Fruit fly (Drosophila melanogaster): ENCODE measurements around the gene Osi23.

Osi23 gene

DNA sequence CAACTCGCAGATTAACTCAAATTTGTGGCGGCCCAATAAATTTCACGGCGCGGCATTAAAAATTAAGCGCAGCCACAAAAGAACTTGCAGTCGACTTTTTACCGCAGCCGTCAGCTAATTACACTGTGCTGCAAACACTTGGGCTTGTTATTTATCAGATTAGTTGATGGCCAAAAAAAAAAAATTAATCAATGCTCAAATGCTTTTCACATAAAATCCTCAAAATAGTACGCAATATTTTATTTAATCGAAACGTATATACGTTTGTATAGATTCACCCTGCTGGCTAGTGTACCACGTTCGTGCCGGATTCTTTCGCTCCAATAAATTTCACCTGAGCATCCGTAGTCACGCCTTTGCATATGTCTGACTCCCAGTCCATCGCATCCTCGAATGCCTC, 31.1 kb downstream of the Osi23 start (continued):
- peak; percentile 31 for TF ChIP-seq bcd (GFP tag; optimal IDR thresholded peaks at IDR 0.05)
- no peak for TF ChIP-seq Tbp (GFP tag; optimal IDR thresholded peaks at IDR 0.05)
- TF ChIP-seq Atf3 (GFP tag; optimal IDR thresholded peaks at IDR 0.05): peak; percentile 37
- no peak for TF ChIP-seq gfzf (GFP tag; optimal IDR thresholded peaks at IDR 0.05)
- peak; percentile 76; the same call in 2 of the 3 replicates for TF ChIP-seq gce (GFP tag; IDR thresholded peaks at IDR 0.05)
- peak; percentile 56; the same call in 1 of the 3 replicates for TF ChIP-seq so (GFP tag; IDR thresholded peaks at IDR 0.05)
- TF ChIP-seq Mes4 (GFP tag; optimal IDR thresholded peaks at IDR 0.05): peak; percentile 32
- TF ChIP-seq chm (GFP tag; IDR thresholded peaks at IDR 0.05): 0 out of 2 replicates have a peak, but pooled peaks have one; percentile 32
- TF ChIP-seq CG17385 (GFP tag; optimal IDR thresholded peaks at IDR 0.05): peak; percentile 31
- no peak for TF ChIP-seq jumu (GFP tag; optimal IDR thresholded peaks at IDR 0.05)
- TF ChIP-seq Dbx (GFP tag; IDR thresholded peaks at IDR 0.05): no peak
- no peak for TF ChIP-seq CG11560 (tag; IDR thresholded peaks at IDR 0.05)
- TF ChIP-seq lbe (GFP tag; optimal IDR thresholded peaks at IDR 0.05): no peak
- peak; percentile 27 for TF ChIP-seq cwo (GFP tag; optimal IDR thresholded peaks at IDR 0.05)
- no peak for TF ChIP-seq CG5953 (GFP tag; IDR thresholded peaks at IDR 0.05)
- TF ChIP-seq NC2β (GFP tag; optimal IDR thresholded peaks at IDR 0.05): no peak
- TF ChIP-seq esg (GFP tag; conservative IDR thresholded peaks at IDR 0.05): peak; percentile 59
- TF ChIP-seq CG10366 (GFP tag; IDR thresholded peaks at IDR 0.05): peak; percentile 70
- no peak for TF ChIP-seq HmgZ (tag; optimal IDR thresholded peaks at IDR 0.05)
- TF ChIP-seq scrt (GFP tag; optimal IDR thresholded peaks at IDR 0.05): peak; percentile 20
- TF ChIP-seq CG17802 (tag; optimal IDR thresholded peaks at IDR 0.05): no peak
- peak; percentile 39; the same call in 1 of the 2 replicates for TF ChIP-seq CG17612 (GFP tag; IDR thresholded peaks at IDR 0.05)
- peak; percentile 55; the same call in 1 of the 3 replicates for TF ChIP-seq CG34422 (GFP tag; IDR thresholded peaks at IDR 0.05)
- TF ChIP-seq h (optimal IDR thresholded peaks at IDR 0.05): no peak
- TF ChIP-seq Lim3 (GFP tag; IDR thresholded peaks at IDR 0.05): no peak
- TF ChIP-seq CG3847 (GFP tag; IDR thresholded peaks at IDR 0.05): no peak
- peak; percentile 17 for TF ChIP-seq eyg (GFP tag; optimal IDR thresholded peaks at IDR 0.05)
- TF ChIP-seq nerfin-1 (tag; optimal IDR thresholded peaks at IDR 0.05): peak; percentile 36
- no peak for TF ChIP-seq CG18011 (GFP tag; optimal IDR thresholded peaks at IDR 0.05)
- peak; percentile 54 for TF ChIP-seq CG30403 (GFP tag; optimal IDR thresholded peaks at IDR 0.05)
- TF ChIP-seq yki (optimal IDR thresholded peaks at IDR 0.05): no peak
- TF ChIP-seq Fer1 (GFP tag; optimal IDR thresholded peaks at IDR 0.05): peak; percentile 30
- TF ChIP-seq CG15514 (GFP tag; optimal IDR thresholded peaks at IDR 0.05): peak; percentile 14
- TF ChIP-seq Atf-2 (GFP tag; optimal IDR thresholded peaks at IDR 0.05): peak; percentile 44
- TF ChIP-seq otp (GFP tag; IDR thresholded peaks at IDR 0.05): peak; percentile 71; the same call in 2 of the 3 replicates
- peak; percentile 73 for TF ChIP-seq Sox102F (GFP tag; optimal IDR thresholded peaks at IDR 0.05)
- TF ChIP-seq ATbp (GFP tag; optimal IDR thresholded peaks at IDR 0.05): peak; percentile 49
- TF ChIP-seq ap (GFP tag; IDR thresholded peaks at IDR 0.05): peak; percentile 63
- TF ChIP-seq slbo (GFP tag; IDR thresholded peaks at IDR 0.05): no peak; the same call in 1 of the 2 replicates
- TF ChIP-seq CG13424 (tag; optimal IDR thresholded peaks at IDR 0.05): peak; percentile 41
- TF ChIP-seq CG18262 (tag; optimal IDR thresholded peaks at IDR 0.05): peak; percentile 53
- TF ChIP-seq B-H1 (GFP tag; IDR thresholded peaks at IDR 0.05): peak; percentile 53; the same call in 2 of the 3 replicates
- peak; percentile 32 for TF ChIP-seq gcm (GFP tag; optimal IDR thresholded peaks at IDR 0.05)
- TF ChIP-seq ems (GFP tag; optimal IDR thresholded peaks at IDR 0.05): peak; percentile 23
- TF ChIP-seq Gsc (GFP tag; IDR thresholded peaks at IDR 0.05): no peak
- no peak for TF ChIP-seq CG3065 (GFP tag; optimal IDR thresholded peaks at IDR 0.05)
- peak; percentile 35 for TF ChIP-seq btn (GFP tag; optimal IDR thresholded peaks at IDR 0.05)
- no peak for TF ChIP-seq Jarid2 (GFP tag; optimal IDR thresholded peaks at IDR 0.05)
- TF ChIP-seq vfl (GFP tag; optimal IDR thresholded peaks at IDR 0.05): no peak
- TF ChIP-seq CG4282 (GFP tag; optimal IDR thresholded peaks at IDR 0.05): no peak
- no peak for TF ChIP-seq CG17186 (GFP tag; optimal IDR thresholded peaks at IDR 0.05)
- no peak for TF ChIP-seq Deaf1 (tag; optimal IDR thresholded peaks at IDR 0.05)
- no peak for TF ChIP-seq Dad (GFP tag; optimal IDR thresholded peaks at IDR 0.05)

All from whole organism, embryonic.